Worm (Caenorhabditis elegans) whole organism, L4 larva: ENCODE measurements around the gene clpr-2.

Experiments
- D1046.2 ChIP-seq: fragments of 200-800 bp; sonication (Bioruptor generic); IDR thresholded peaks from 2 replicates; pipeline ENCODE4 v1.3.6; 2022; ENCODE audit warnings: missing genetic modification characterization, missing compliant biosample characterization
- F10B5.3 ChIP-seq: sonication (generic microtip); optimal IDR thresholded peaks from 2 replicates; lab custom pipeline; 2016; ENCODE audit warnings: mild to moderate bottlenecking, missing genetic modification characterization, missing compliant biosample characterization
- F44E2.7 ChIP-seq: fragments of 200-800 bp; sonication (Bioruptor generic); IDR thresholded peaks from 2 replicates; pipeline ENCODE4 v2.1.2; 2022; ENCODE audit warnings: missing genetic modification characterization, missing compliant biosample characterization
- F49E8.2 ChIP-seq: sonication (generic microtip); optimal IDR thresholded peaks from 2 replicates; lab custom pipeline; 2016; ENCODE audit warnings: missing compliant biosample characterization, mild to moderate bottlenecking, missing genetic modification characterization, borderline replicate concordance
- R02D3.7 ChIP-seq: fragments of 150-350 bp; sonication (generic microtip); optimal IDR thresholded peaks from 3 replicates; lab custom pipeline; 2014; ENCODE audit warnings: missing biosample characterization, missing genetic modification characterization
- Y48G9A.11 ChIP-seq: fragments of 200-800 bp; sonication (Bioruptor generic); IDR thresholded peaks from 2 replicates; pipeline ENCODE4 v1.3.6; 2022; ENCODE audit warnings: missing genetic modification reagents, missing genetic modification characterization, missing compliant biosample characterization
- Y5F2A.4 ChIP-seq: fragments of 200-800 bp; sonication (Bioruptor generic); optimal IDR thresholded peaks from 2 replicates; lab custom pipeline; 2018; ENCODE audit warnings: mild to moderate bottlenecking, missing genetic modification characterization, missing compliant biosample characterization
- ZK337.2 ChIP-seq: fragments of 200-800 bp; sonication (Bioruptor generic); IDR thresholded peaks from 2 replicates; pipeline ENCODE4 v1.3.6; 2022; ENCODE audit warnings: missing genetic modification reagents, missing genetic modification characterization, missing compliant biosample characterization
- aha-1 ChIP-seq: fragments of 150-350 bp; peaks from one replicate; lab custom pipeline; 2014; ENCODE audit warnings: missing biosample characterization, missing genetic modification characterization
- aly-2 ChIP-seq: sonication (generic microtip); optimal IDR thresholded peaks from 2 replicates; lab custom pipeline; 2018; ENCODE audit warnings: missing biosample characterization, missing genetic modification characterization
- arid-1 ChIP-seq: fragments of 200-800 bp; sonication (Bioruptor generic); conservative IDR thresholded peaks from 2 replicates; pipeline ENCODE4 v1.3.6; 2022; ENCODE audit warnings: missing genetic modification reagents, missing genetic modification characterization, missing compliant biosample characterization
- ceh-28 ChIP-seq: fragments of 150-350 bp; optimal IDR thresholded peaks from 2 replicates; lab custom pipeline; 2014; ENCODE audit warnings: missing biosample characterization, missing genetic modification reagents, missing genetic modification characterization
- ceh-32 ChIP-seq: sonication (generic microtip); optimal IDR thresholded peaks from 2 replicates; lab custom pipeline; 2016; ENCODE audit warnings: mild to moderate bottlenecking, missing genetic modification characterization, missing compliant biosample characterization; ENCODE audit not compliant: poor library complexity
- ceh-62 ChIP-seq: sonication (generic microtip); optimal IDR thresholded peaks from 2 replicates; lab custom pipeline; 2017; ENCODE audit warnings: missing biosample characterization, missing genetic modification characterization
- ctbp-1 ChIP-seq: fragments of 200-800 bp; sonication (Bioruptor generic); IDR thresholded peaks from 2 replicates; pipeline ENCODE4 v1.3.6; 2022; ENCODE audit warnings: missing genetic modification reagents, missing genetic modification characterization, missing compliant biosample characterization
- daf-16 ChIP-seq, 3 experiments: sonication (generic microtip); optimal IDR thresholded peaks; 2 replicates each; lab custom pipeline; 2016 to 2017; ENCODE audit warnings: missing genetic modification characterization in 3 of 3, missing genetic modification reagents in 3 of 3, mild to moderate bottlenecking in 2 of 3, missing compliant biosample characterization in 2 of 3, missing biosample characterization in 1 of 3, moderate library complexity in 1 of 3
- daf-19 ChIP-seq: fragments of 200-800 bp; sonication (Bioruptor generic); conservative IDR thresholded peaks from 2 replicates; pipeline ENCODE4 v1.3.6; 2022; ENCODE audit warnings: missing genetic modification characterization, missing compliant biosample characterization
- daf-8 ChIP-seq: fragments of 200-800 bp; sonication (Bioruptor generic); IDR thresholded peaks from 2 replicates; pipeline ENCODE4 v1.3.6; 2022; ENCODE audit warnings: missing genetic modification characterization, missing compliant biosample characterization
- dmd-6 ChIP-seq: fragments of 200-800 bp; sonication (Bioruptor generic); IDR thresholded peaks from 2 replicates; pipeline ENCODE4 v1.3.6; 2022; ENCODE audit warnings: missing genetic modification reagents, missing genetic modification characterization, missing compliant biosample characterization
- duxl-1 ChIP-seq: sonication (generic microtip); optimal IDR thresholded peaks from 2 replicates; lab custom pipeline; 2016; ENCODE audit warnings: mild to moderate bottlenecking, missing genetic modification characterization, moderate library complexity, missing compliant biosample characterization; ENCODE audit not compliant: poor library complexity
- fkh-10 ChIP-seq: fragments of 150-350 bp; optimal IDR thresholded peaks from 2 replicates; lab custom pipeline; 2014; ENCODE audit warnings: missing biosample characterization, missing genetic modification reagents, missing genetic modification characterization
- hif-1 ChIP-seq, 2 experiments: sonication (generic microtip); optimal IDR thresholded peaks; 2 replicates each; lab custom pipeline; 2016 to 2017; ENCODE audit warnings: missing compliant biosample characterization in 2 of 2, missing genetic modification characterization in 2 of 2, missing genetic modification reagents in 2 of 2, missing genotype in 2 of 2, mild to moderate bottlenecking in 1 of 2
- lin-1 ChIP-seq: fragments of 200-800 bp; sonication (Bioruptor generic); IDR thresholded peaks from 2 replicates; pipeline ENCODE4 v1.3.6; 2022; ENCODE audit warnings: missing genetic modification reagents, missing genetic modification characterization, missing compliant biosample characterization
- lin-15B ChIP-seq: fragments of 150-350 bp; sonication (generic microtip); optimal IDR thresholded peaks from 3 replicates; lab custom pipeline; 2014; ENCODE audit warnings: missing biosample characterization, missing genetic modification characterization
- lin-38 ChIP-seq: fragments of 200-800 bp; sonication (Bioruptor generic); IDR thresholded peaks from 2 replicates; pipeline ENCODE4 v1.3.6; 2022; ENCODE audit warnings: missing genetic modification reagents, missing genetic modification characterization, missing compliant biosample characterization
- lin-39 ChIP-seq: fragments of 150-350 bp; optimal IDR thresholded peaks from 2 replicates; lab custom pipeline; 2014; ENCODE audit warnings: missing biosample characterization, missing genetic modification reagents, missing genetic modification characterization
- lsy-2 ChIP-seq, 2 experiments: fragments of 150-350 bp in 1 of 2; sonication (generic microtip) in 1 of 2; optimal IDR thresholded peaks; 2 replicates each; lab custom pipeline; 2014 to 2017; ENCODE audit warnings: missing biosample characterization in 2 of 2, missing genetic modification characterization in 2 of 2
- mdl-1 ChIP-seq, 2 experiments: fragments of 150-350 bp in 1 of 2; sonication (generic microtip) in 1 of 2; optimal IDR thresholded peaks; 2 replicates each; lab custom pipeline; 2014 to 2017; ENCODE audit warnings: missing biosample characterization in 2 of 2, missing genetic modification characterization in 2 of 2
- mep-1 ChIP-seq: fragments of 150-350 bp; sonication (generic microtip); optimal IDR thresholded peaks from 3 replicates; lab custom pipeline; 2014; ENCODE audit warnings: missing biosample characterization, missing genetic modification characterization
- mxl-3 ChIP-seq: fragments of 200-800 bp; sonication (Bioruptor generic); optimal IDR thresholded peaks from 2 replicates; lab custom pipeline; 2018; ENCODE audit warnings: mild to moderate bottlenecking, missing genetic modification characterization, missing compliant biosample characterization
- nhr-102 ChIP-seq: sonication (generic microtip); optimal IDR thresholded peaks from 2 replicates; lab custom pipeline; 2016; ENCODE audit warnings: mild to moderate bottlenecking, missing genetic modification characterization, moderate library complexity, missing compliant biosample characterization
- nhr-6 ChIP-seq: fragments of 150-350 bp; optimal IDR thresholded peaks from 2 replicates; lab custom pipeline; 2014; ENCODE audit warnings: missing biosample characterization, missing genetic modification characterization
- nhr-76 ChIP-seq: fragments of 150-350 bp; optimal IDR thresholded peaks from 2 replicates; lab custom pipeline; 2014; ENCODE audit warnings: missing biosample characterization, missing genetic modification characterization
- php-3 ChIP-seq: fragments of 200-800 bp; sonication (Bioruptor generic); IDR thresholded peaks from 2 replicates; pipeline ENCODE4 v1.3.6; 2022; ENCODE audit warnings: missing genetic modification reagents, missing genetic modification characterization, missing compliant biosample characterization
- pqm-1 ChIP-seq: sonication (generic microtip); optimal IDR thresholded peaks from 2 replicates; lab custom pipeline; 2017; ENCODE audit warnings: missing biosample characterization, missing genetic modification characterization
- sdz-12 ChIP-seq: fragments of 200-800 bp; sonication (Bioruptor generic); optimal IDR thresholded peaks from 2 replicates; lab custom pipeline; 2018; ENCODE audit warnings: mild to moderate bottlenecking, missing genetic modification characterization, missing compliant biosample characterization
- set-16 ChIP-seq: fragments of 200-800 bp; sonication (Bioruptor generic); IDR thresholded peaks from 2 replicates; pipeline ENCODE4 v1.3.6; 2022; ENCODE audit warnings: missing genetic modification reagents, missing genetic modification characterization, missing compliant biosample characterization
- skn-1 ChIP-seq: fragments of 150-350 bp; optimal IDR thresholded peaks from 2 replicates; lab custom pipeline; 2014; ENCODE audit warnings: missing biosample characterization, missing genetic modification characterization
- unc-130 ChIP-seq: sonication (generic microtip); optimal IDR thresholded peaks from 2 replicates; lab custom pipeline; 2016; ENCODE audit warnings: missing genetic modification reagents, missing genetic modification characterization, missing compliant biosample characterization
- unc-62 ChIP-seq, 3 experiments: fragments of 150-350 bp in 1 of 3; sonication (generic microtip); optimal IDR thresholded peaks in 2 of 3; peaks in 1 of 3; 1 replicate in 1 of 3; 2 replicates in 2 of 3; lab custom pipeline; 2014 to 2017; ENCODE audit warnings: missing biosample characterization in 3 of 3, missing genetic modification characterization in 3 of 3, missing genetic modification reagents in 3 of 3, missing genotype in 1 of 3
- zag-1 ChIP-seq: fragments of 150-350 bp; optimal IDR thresholded peaks from 2 replicates; lab custom pipeline; 2014; ENCODE audit warnings: missing biosample characterization, missing genetic modification characterization
- zfp-3 ChIP-seq: fragments of 200-800 bp; sonication (Bioruptor generic); conservative IDR thresholded peaks from 2 replicates; pipeline ENCODE4 v1.3.6; 2022; ENCODE audit warnings: missing genetic modification reagents, missing genetic modification characterization, missing compliant biosample characterization

The clpr-2 gene

DNA sequence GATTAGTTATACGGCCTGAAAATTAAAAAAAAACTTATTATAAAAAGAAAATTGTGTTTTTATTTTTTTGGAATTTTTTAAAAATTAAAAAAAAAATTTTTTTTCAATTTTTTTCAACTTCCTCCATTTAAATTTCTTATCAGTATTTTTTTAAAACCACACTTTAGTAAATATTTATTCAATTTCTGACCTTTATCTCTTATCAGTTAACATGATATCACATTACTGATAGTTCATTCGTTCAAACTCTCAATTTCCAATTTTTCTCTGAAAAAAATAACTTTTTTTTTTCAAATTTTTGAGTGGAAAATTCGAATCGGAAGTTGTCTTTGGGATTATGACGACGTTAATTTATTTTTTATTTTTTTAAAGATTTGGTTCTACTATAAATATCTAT lies 39.0 kb downstream of the clpr-2 start:
- TF ChIP-seq mdl-1 (tag; optimal IDR thresholded peaks at IDR 0.05; lab: Kevin White, UChicago) (no peak), daf-16 (GFP tag; optimal IDR thresholded peaks at IDR 0.05; lab: Kevin White, UChicago) (no peak), daf-16 (tag; optimal IDR thresholded peaks at IDR 0.05; lab: Kevin White, UChicago) (peak; percentile 89), dmd-6 (GFP tag; lab: Robert Waterston, UW) (peak; percentile 43; the same call in 1 of the 2 replicates), pqm-1 (tag; lab: Kevin White, UChicago) (peak; percentile 10)

- TF ChIP-seq lsy-2 (tag; optimal IDR thresholded peaks at IDR 0.05; lab: Kevin White, UChicago), result no peak
- TF ChIP-seq aly-2 (tag; lab: Kevin White, UChicago), result no peak
- TF ChIP-seq F44E2.7, result no peak
Measured at ce11 chrII:1298169-1298568, 39.4 kb downstream of the clpr-2 start, which contains the start of gene Y57G7A.1. Gene Y57G7A.1, plus strand, starts transcription at chrII:1298469.

- TF ChIP-seq R02D3.7 (tag; lab: Kevin White, UChicago), result no peak
- TF ChIP-seq dmd-6 (GFP tag; lab: Robert Waterston, UW), result no peak
- no peak for TF ChIP-seq daf-8
- no peak for TF ChIP-seq lin-1 (GFP tag; lab: Robert Waterston, UW)
- TF ChIP-seq nhr-6 (tag; lab: Kevin White, UChicago), result no peak
- TF ChIP-seq nhr-76 (tag; lab: Kevin White, UChicago), result no peak
- no peak for TF ChIP-seq hif-1 (tag; optimal IDR thresholded peaks at IDR 0.05; lab: Kevin White, UChicago)
- TF ChIP-seq arid-1, result no peak
- no peak for TF ChIP-seq mxl-3 (GFP tag; lab: Kevin White, UChicago)
- TF ChIP-seq set-16 (GFP tag; lab: Robert Waterston, UW), result no peak
- no peak for TF ChIP-seq ZK337.2 (GFP tag; lab: Robert Waterston, UW)
- no peak for TF ChIP-seq fkh-10 (GFP tag; lab: Kevin White, UChicago)
- no peak for TF ChIP-seq D1046.2 (GFP tag; lab: Robert Waterston, UW)
- TF ChIP-seq skn-1 (tag; lab: Kevin White, UChicago), result no peak
- no peak for TF ChIP-seq php-3 (GFP tag; lab: Robert Waterston, UW)
- TF ChIP-seq F10B5.3 (tag; lab: Kevin White, UChicago), result no peak
- TF ChIP-seq, all 104 proteins: peak for 0
Measured at ce11 chrII:1301554-1301953, 42.8 kb downstream of the clpr-2 start, which contains the start of gene glb-31. Gene glb-31, minus strand, starts transcription at chrII:1301654.

DNA sequence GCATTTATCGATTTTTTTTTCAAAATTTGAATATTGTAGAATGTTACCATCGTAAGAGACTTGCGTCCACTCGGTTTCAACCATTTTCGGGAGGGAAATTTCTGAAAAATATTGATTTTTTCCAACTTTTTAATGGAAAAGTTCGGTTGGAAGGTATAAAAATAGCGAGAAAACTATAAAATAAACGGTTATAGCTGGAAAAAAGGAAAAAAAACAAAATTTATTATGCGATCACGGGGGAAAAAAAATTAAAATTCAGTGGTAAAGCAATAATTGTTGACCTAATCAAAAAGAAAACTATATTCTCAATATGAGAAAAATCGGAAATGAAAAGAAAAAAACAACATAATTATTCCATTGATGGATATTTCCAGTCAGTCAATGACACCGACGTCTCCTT lies 47.3 kb downstream of the clpr-2 start, which contains the start of gene emc-2:
emc-2 (minus strand) TSS at position 101 of the 400 bp plus-strand sequence.
- no peak for TF ChIP-seq unc-130 (GFP tag; lab: Kevin White, UChicago)
- no peak for TF ChIP-seq zfp-3
- no peak for TF ChIP-seq mxl-3 (GFP tag; lab: Kevin White, UChicago)
- TF ChIP-seq ceh-28, result peak; percentile 9
- no peak for TF ChIP-seq zag-1
- no peak for TF ChIP-seq ctbp-1
- no peak for TF ChIP-seq daf-19
- TF ChIP-seq unc-62 (GFP tag; optimal IDR thresholded peaks at IDR 0.05 in 1 of 2; lab: Kevin White, UChicago), result peak in 1 of 2 experiments; percentile 25
- no peak for TF ChIP-seq unc-62 (tag; optimal IDR thresholded peaks at IDR 0.05; lab: Kevin White, UChicago)
- TF ChIP-seq lin-1 (GFP tag; lab: Robert Waterston, UW), result no peak
- no peak for TF ChIP-seq lin-15B (tag; lab: Kevin White, UChicago)

- TF ChIP-seq ceh-32 (tag; lab: Kevin White, UChicago), result no peak
- no peak for TF ChIP-seq nhr-102 (tag; lab: Kevin White, UChicago)
- TF ChIP-seq zfp-3, result no peak
- TF ChIP-seq lin-1 (GFP tag; lab: Robert Waterston, UW), result no peak
- TF ChIP-seq duxl-1, result no peak
- peak; percentile 47 for TF ChIP-seq lin-38
- TF ChIP-seq Y48G9A.11 (GFP tag; lab: Robert Waterston, UW), result peak; percentile 26; the same call in 1 of the 2 replicates
- TF ChIP-seq ceh-62, result no peak
- no peak for TF ChIP-seq skn-1 (tag; lab: Kevin White, UChicago)
- no peak for TF ChIP-seq lin-39 (tag; lab: Kevin White, UChicago)
- no peak for TF ChIP-seq sdz-12 (GFP tag; lab: Kevin White, UChicago)
- peak; percentile 51 for TF ChIP-seq F49E8.2
- peak in 1 of 2 experiments; percentile 29 for TF ChIP-seq lsy-2 (tag; optimal IDR thresholded peaks at IDR 0.05; lab: Kevin White, UChicago)
- TF ChIP-seq Y5F2A.4, result no peak
- TF ChIP-seq aha-1, result peak; percentile 38
- no peak for TF ChIP-seq mep-1 (tag; lab: Kevin White, UChicago)
- TF ChIP-seq zag-1, result no peak
Measured at ce11 chrII:1306550-1306949, 47.8 kb downstream of the clpr-2 start.
